Worm (Caenorhabditis elegans) whole organism, late embryonic: ENCODE measurements around the gene Y46G5A.15.
A peak's percentile ranks its signal among the peaks of the same experiment; 100 is the strongest.

Source experiments
- F13H6.1 ChIP-seq: sonication (generic microtip); optimal IDR thresholded peaks from 2 replicates; lab custom pipeline; 2016; ENCODE audit warnings: missing genetic modification characterization, missing compliant biosample characterization
- ceh-19 ChIP-seq: fragments of 200-800 bp; sonication (Bioruptor generic); optimal IDR thresholded peaks from 2 replicates; lab custom pipeline; 2018; ENCODE audit warnings: mild to moderate bottlenecking, missing genetic modification characterization, missing compliant biosample characterization
- ceh-2 ChIP-seq: sonication (generic microtip); optimal IDR thresholded peaks from 2 replicates; lab custom pipeline; 2016; ENCODE audit warnings: missing genotype, missing genetic modification characterization, missing compliant biosample characterization
- ceh-30 ChIP-seq: fragments of 150-350 bp; optimal IDR thresholded peaks from 2 replicates; lab custom pipeline; 2014; ENCODE audit warnings: missing biosample characterization, missing genetic modification characterization
- ceh-48 ChIP-seq: sonication (generic microtip); optimal IDR thresholded peaks from 2 replicates; lab custom pipeline; 2016; ENCODE audit warnings: missing genetic modification characterization, inconsistent platforms, missing compliant biosample characterization
- ceh-6 ChIP-seq: fragments of 200-800 bp; sonication (Bioruptor generic); optimal IDR thresholded peaks from 2 replicates; lab custom pipeline; 2018; ENCODE audit warnings: mild to moderate bottlenecking, missing genetic modification characterization, missing compliant biosample characterization
- che-1 ChIP-seq: sonication (generic microtip); optimal IDR thresholded peaks from 2 replicates; lab custom pipeline; 2016; ENCODE audit warnings: mild to moderate bottlenecking, missing genetic modification characterization, missing compliant biosample characterization
- dmd-4 ChIP-seq: sonication (generic microtip); optimal IDR thresholded peaks from 2 replicates; lab custom pipeline; 2016; ENCODE audit warnings: borderline replicate concordance, missing genetic modification characterization, missing compliant biosample characterization
- elt-2 ChIP-seq: sonication (generic microtip); optimal IDR thresholded peaks from 2 replicates; lab custom pipeline; 2016; ENCODE audit warnings: missing genetic modification reagents, missing genetic modification characterization, missing compliant biosample characterization
- ets-4 ChIP-seq: sonication (generic microtip); optimal IDR thresholded peaks from 2 replicates; lab custom pipeline; 2016; ENCODE audit warnings: missing genetic modification characterization, missing compliant biosample characterization
- hlh-15 ChIP-seq: sonication (generic microtip); optimal IDR thresholded peaks from 2 replicates; lab custom pipeline; 2016; ENCODE audit warnings: missing genetic modification characterization, missing compliant biosample characterization
- hlh-30 ChIP-seq: sonication (generic microtip); optimal IDR thresholded peaks from 2 replicates; lab custom pipeline; 2017; ENCODE audit warnings: antibody characterized with exemption, missing genetic modification characterization, missing compliant biosample characterization; ENCODE audit not compliant: insufficient read depth
- hlh-6 ChIP-seq: sonication (generic microtip); optimal IDR thresholded peaks from 2 replicates; lab custom pipeline; 2016; ENCODE audit warnings: missing genotype, missing genetic modification characterization, missing compliant biosample characterization
- lim-6 ChIP-seq: sonication (generic microtip); optimal IDR thresholded peaks from 2 replicates; lab custom pipeline; 2016; ENCODE audit warnings: missing genetic modification characterization, missing compliant biosample characterization
- mec-3 ChIP-seq: sonication (generic microtip); optimal IDR thresholded peaks from 2 replicates; lab custom pipeline; 2016; ENCODE audit warnings: borderline replicate concordance, missing genetic modification characterization, missing compliant biosample characterization
- nfya-1 ChIP-seq: sonication (generic microtip); optimal IDR thresholded peaks from 2 replicates; lab custom pipeline; 2017; ENCODE audit warnings: missing genetic modification characterization, mild to moderate bottlenecking, missing compliant biosample characterization, antibody characterized with exemption, moderate library complexity
- nhr-232 ChIP-seq: sonication (generic microtip); optimal IDR thresholded peaks from 2 replicates; lab custom pipeline; 2016; ENCODE audit warnings: missing genetic modification characterization, missing compliant biosample characterization
- npax-4 ChIP-seq: sonication (generic microtip); optimal IDR thresholded peaks from 2 replicates; lab custom pipeline; 2016; ENCODE audit warnings: missing genetic modification characterization, missing compliant biosample characterization
- odd-2 ChIP-seq: sonication (generic microtip); optimal IDR thresholded peaks from 2 replicates; lab custom pipeline; 2017; ENCODE audit warnings: antibody characterized with exemption, mild to moderate bottlenecking, missing genetic modification characterization, missing compliant biosample characterization
- pag-3 ChIP-seq: sonication (generic microtip); optimal IDR thresholded peaks from 2 replicates; lab custom pipeline; 2016; ENCODE audit warnings: missing compliant biosample characterization, missing genetic modification characterization, borderline replicate concordance
- pat-9 ChIP-seq: fragments of 200-800 bp; sonication (Bioruptor generic); optimal IDR thresholded peaks from 2 replicates; lab custom pipeline; 2018; ENCODE audit warnings: mild to moderate bottlenecking, missing genetic modification characterization, moderate library complexity, missing compliant biosample characterization
- pax-1 ChIP-seq: fragments of 150-350 bp; optimal IDR thresholded peaks from 2 replicates; lab custom pipeline; 2014; ENCODE audit warnings: missing biosample characterization, missing genetic modification characterization
- pha-4 ChIP-seq: fragments of 150-350 bp; optimal IDR thresholded peaks from 2 replicates; lab custom pipeline; 2018; ENCODE audit warnings: missing biosample characterization, missing genetic modification reagents, missing genetic modification characterization
- pqm-1 ChIP-seq: sonication (generic microtip); optimal IDR thresholded peaks from 2 replicates; lab custom pipeline; 2016; ENCODE audit warnings: missing genetic modification characterization, missing compliant biosample characterization
- ref-2 ChIP-seq: sonication (generic microtip); optimal IDR thresholded peaks from 2 replicates; lab custom pipeline; 2016; ENCODE audit warnings: missing genetic modification characterization, missing compliant biosample characterization
- rnt-1 ChIP-seq: sonication (generic microtip); optimal IDR thresholded peaks from 2 replicates; lab custom pipeline; 2016; ENCODE audit warnings: missing genetic modification characterization, missing compliant biosample characterization
- sdc-2 ChIP-seq: sonication (generic microtip); optimal IDR thresholded peaks from 2 replicates; lab custom pipeline; 2016; ENCODE audit warnings: missing genotype, missing genetic modification characterization, missing compliant biosample characterization
- sox-4 ChIP-seq: sonication (generic microtip); optimal IDR thresholded peaks from 2 replicates; lab custom pipeline; 2017; ENCODE audit warnings: mild to moderate bottlenecking, missing genetic modification characterization, inconsistent platforms, missing compliant biosample characterization
- syd-9 ChIP-seq: sonication (generic microtip); optimal IDR thresholded peaks from 2 replicates; lab custom pipeline; 2016; ENCODE audit warnings: mild to moderate bottlenecking, missing genetic modification characterization, moderate library complexity, missing compliant biosample characterization
- tbx-2 ChIP-seq: sonication (generic microtip); optimal IDR thresholded peaks from 2 replicates; lab custom pipeline; 2016; ENCODE audit warnings: missing genetic modification characterization, missing compliant biosample characterization
- ttx-3 ChIP-seq: sonication (generic microtip); optimal IDR thresholded peaks from 2 replicates; lab custom pipeline; 2016; ENCODE audit warnings: missing genetic modification reagents, missing genetic modification characterization, missing compliant biosample characterization
- unc-42 ChIP-seq: sonication (generic microtip); optimal IDR thresholded peaks from 2 replicates; lab custom pipeline; 2016; ENCODE audit warnings: missing genotype, missing genetic modification characterization, missing compliant biosample characterization
- zip-5 ChIP-seq: sonication (generic microtip); optimal IDR thresholded peaks from 2 replicates; lab custom pipeline; 2016; ENCODE audit warnings: missing genetic modification characterization, missing compliant biosample characterization
- ztf-16 ChIP-seq: sonication (generic microtip); optimal IDR thresholded peaks from 2 replicates; lab custom pipeline; 2017; ENCODE audit warnings: missing genetic modification characterization, missing compliant biosample characterization

Gene Y46G5A.15

DNA sequence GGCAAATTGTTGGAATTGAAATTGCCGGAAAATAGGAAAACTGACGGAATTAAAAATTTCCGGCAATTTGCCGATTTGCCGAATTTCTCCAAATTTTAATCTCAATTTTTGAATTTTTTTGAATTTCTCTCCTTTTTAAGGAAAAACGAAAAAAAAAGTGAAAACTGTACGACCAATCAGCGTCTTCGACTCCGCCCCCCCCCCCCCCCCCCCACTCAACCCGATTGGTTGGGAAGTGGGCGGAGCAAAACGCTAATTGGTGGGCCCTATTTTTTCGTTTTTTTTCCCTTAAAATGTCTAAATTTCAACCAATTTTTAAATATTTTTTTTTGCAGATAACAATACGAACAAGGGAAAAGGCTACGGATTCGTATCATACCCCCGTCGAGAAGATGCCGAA, 15.3 kb downstream of the Y46G5A.15 start:
- TF ChIP-seq rnt-1 (tag; lab: Kevin White, UChicago) = no peak
- TF ChIP-seq nhr-232 = no peak
- TF ChIP-seq hlh-6 = no peak
- TF ChIP-seq ztf-16 (tag; lab: Kevin White, UChicago) = no peak
- no peak for TF ChIP-seq ttx-3 (tag; lab: Kevin White, UChicago)
- TF ChIP-seq pag-3 (tag; lab: Kevin White, UChicago) = no peak
- no peak for TF ChIP-seq dmd-4 (tag; lab: Kevin White, UChicago)
- TF ChIP-seq pha-4 = no peak
- no peak for TF ChIP-seq pqm-1 (tag; lab: Kevin White, UChicago)
- TF ChIP-seq sdc-2 (tag; lab: Kevin White, UChicago) = no peak
- no peak for TF ChIP-seq ets-4
- no peak for TF ChIP-seq odd-2 (tag; lab: Kevin White, UChicago)
- no peak for TF ChIP-seq pat-9 (tag; lab: Kevin White, UChicago)
- TF ChIP-seq syd-9 = no peak
- TF ChIP-seq npax-4 (tag; lab: Kevin White, UChicago) = no peak
- TF ChIP-seq F13H6.1 (tag; lab: Kevin White, UChicago) = no peak
- no peak for TF ChIP-seq tbx-2 (tag; lab: Kevin White, UChicago)

DNA sequence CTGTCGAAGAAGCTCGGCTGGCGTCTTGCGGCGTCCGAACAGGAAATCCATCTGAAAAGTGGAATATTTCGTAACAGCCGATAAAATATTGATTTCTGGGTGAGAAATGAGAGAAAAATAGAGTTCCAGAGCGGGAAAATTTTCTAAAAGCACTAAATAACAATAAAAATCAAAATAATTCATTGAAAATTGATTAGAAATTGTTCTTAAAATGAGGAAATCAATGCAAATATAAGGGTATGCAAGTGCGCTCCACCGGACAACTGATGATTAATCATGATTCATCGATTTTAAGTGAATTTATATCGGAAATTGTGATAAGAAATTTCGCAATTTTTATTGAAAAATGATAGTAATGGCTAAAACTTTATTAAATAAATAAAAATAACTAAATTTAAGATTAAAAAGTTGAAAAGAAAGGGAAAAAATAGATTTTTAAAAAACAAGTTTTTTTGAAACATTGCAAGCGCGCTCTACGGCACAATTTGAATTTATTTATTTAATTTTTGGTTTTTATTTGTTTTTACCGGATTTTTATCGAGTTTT, 17.0 kb downstream of the Y46G5A.15 start, which contains the start of the genes vps-2 and tiar-2:
TSS of gene vps-2 (minus strand) at position 51 of the 546 bp plus-strand sequence.
TSS of gene tiar-2 (plus strand) at position 520 of the 546 bp plus-strand sequence.
- peak; percentile 59 for TF ChIP-seq ceh-48 (tag; lab: Kevin White, UChicago)
- TF ChIP-seq elt-2 (tag; lab: Kevin White, UChicago) = peak; percentile 13
- TF ChIP-seq npax-4 (tag; lab: Kevin White, UChicago) = no peak
- peak; percentile 73 for TF ChIP-seq unc-42

DNA sequence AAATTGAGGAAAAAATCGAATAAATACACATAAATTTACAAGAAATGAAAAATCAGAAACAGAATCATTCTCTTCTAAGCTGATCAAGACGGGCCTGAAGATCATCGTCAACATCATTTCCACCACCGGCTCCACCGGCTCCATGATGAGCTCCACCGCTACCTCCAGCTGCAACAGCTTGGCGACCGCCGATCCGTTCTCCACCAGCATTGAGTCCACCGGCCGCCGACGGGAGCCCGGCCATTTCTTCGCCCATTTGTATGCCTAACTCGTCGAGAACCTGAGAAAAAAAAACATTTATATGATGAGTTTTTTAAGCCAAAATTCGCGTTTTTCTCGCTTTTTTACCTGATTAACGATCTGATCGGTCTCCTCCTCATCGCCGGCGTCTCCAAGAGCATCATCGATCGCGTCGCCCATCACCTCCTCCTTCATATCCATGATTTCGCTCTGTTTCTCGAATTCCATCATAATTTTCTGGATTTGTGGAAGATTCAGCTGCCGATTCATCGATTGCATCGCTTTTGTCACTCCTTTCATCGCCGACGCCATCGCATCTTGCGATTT, 17.9 kb downstream of the Y46G5A.15 start:
- TF ChIP-seq hlh-6 (peak; percentile 70), ets-4 (no peak)

DNA sequence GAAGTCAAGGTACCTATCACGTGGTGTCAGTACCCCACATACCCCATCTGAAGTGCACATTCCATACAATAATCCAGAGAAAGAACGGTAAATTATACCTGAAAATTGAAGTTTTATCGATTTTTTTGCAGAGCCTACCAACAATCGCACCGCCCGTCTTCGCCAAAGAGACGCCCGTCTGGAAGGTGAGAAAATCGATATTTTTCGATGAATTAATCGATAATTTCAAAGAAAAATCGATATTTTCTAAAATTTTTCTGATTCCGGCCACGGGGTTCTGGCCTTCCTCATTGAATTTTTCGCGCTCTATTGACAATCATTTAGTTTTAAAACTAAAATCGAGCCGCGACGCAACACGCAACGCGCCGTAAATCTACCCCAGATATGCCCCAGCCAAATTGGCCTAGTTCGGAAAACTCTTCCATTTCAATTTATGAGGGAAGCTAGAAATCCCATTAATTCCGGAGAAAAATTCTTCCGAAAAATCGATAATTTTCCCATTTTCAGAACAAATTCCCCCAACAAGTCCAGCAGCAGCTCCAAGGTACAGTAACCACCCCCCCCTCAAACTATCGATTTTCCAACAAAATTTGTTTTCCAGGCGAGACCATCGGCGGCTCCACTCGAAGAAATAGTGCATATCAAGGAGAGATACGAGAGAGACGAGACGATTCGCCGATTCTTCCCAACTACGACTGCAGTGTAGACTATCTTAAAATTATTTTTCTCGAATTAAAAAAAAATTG, 18.6 kb downstream of the Y46G5A.15 start:
- TF ChIP-seq hlh-30 (tag; lab: Kevin White, UChicago) (peak; percentile 30), ref-2 (peak; percentile 5), ceh-48 (tag; lab: Kevin White, UChicago) (peak; percentile 23), ceh-2 (tag; lab: Kevin White, UChicago) (no peak), pax-1 (no peak), mec-3 (tag; lab: Kevin White, UChicago) (no peak)

DNA sequence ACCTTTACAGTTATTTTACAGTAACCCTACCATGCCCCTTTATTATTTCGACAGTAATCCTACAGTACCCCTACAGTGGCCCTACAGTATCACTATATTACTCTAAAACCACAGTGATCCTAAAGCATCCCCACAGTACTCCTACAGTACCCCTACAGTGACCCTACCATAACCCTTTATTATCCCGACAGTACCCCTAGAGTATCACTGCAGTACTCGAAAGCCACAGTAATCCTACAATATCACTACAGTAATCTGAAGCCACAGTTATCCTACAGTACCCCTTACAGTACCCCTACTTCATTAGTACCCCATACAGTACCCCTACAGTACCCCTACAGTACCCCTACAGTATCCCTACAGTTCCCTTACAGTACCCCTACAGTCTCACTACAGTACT, 20.7 kb downstream of the Y46G5A.15 start:
- no peak for TF ChIP-seq syd-9
- TF ChIP-seq hlh-15 = no peak
- TF ChIP-seq ceh-2 (tag; lab: Kevin White, UChicago) = no peak
- peak; percentile 67 for TF ChIP-seq hlh-6

DNA sequence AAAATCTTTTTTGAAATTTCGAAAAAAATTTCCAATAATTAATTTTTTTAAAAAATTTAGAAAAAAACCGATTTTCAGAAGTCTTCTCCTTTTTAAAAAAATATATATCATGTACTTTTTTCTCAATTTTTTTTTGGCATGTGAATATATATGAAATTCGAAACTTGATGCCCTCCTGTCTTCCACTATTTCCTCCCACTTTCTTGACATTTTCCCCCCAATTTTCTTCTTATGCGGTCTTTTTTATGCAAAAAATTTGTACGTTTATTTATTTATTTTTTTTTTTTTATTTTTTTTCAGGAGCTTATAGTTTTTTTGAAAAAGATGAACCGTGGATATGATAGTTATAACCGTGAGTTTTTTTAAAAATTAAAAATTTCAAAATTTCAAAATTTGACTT, 24.7 kb downstream of the Y46G5A.15 start, which contains the start of gene cnp-2:
TSS of gene cnp-2 (plus strand) at position 301 of the 400 bp plus-strand sequence.
- TF ChIP-seq ceh-6 (GFP tag; lab: Kevin White, UChicago) = no peak
- TF ChIP-seq ztf-16 (tag; lab: Kevin White, UChicago) = no peak
- TF ChIP-seq lim-6 (tag; lab: Kevin White, UChicago) = no peak
- no peak for TF ChIP-seq che-1
- TF ChIP-seq ceh-2 (tag; lab: Kevin White, UChicago) = no peak
- no peak for TF ChIP-seq nfya-1
- TF ChIP-seq ceh-19 (GFP tag; lab: Kevin White, UChicago) = no peak
- no peak for TF ChIP-seq ceh-30 (tag; lab: Kevin White, UChicago)
- TF ChIP-seq pag-3 (tag; lab: Kevin White, UChicago) = no peak
- TF ChIP-seq pat-9 (tag; lab: Kevin White, UChicago) = no peak
- no peak for TF ChIP-seq sox-4
- no peak for TF ChIP-seq zip-5 (tag; lab: Kevin White, UChicago)
- TF ChIP-seq unc-42 = no peak
